Worm (Caenorhabditis elegans) whole organism, late embryonic: ENCODE results near the gene K12H4.3.
A peak's percentile ranks its signal among the peaks of the same experiment; 100 is the strongest.

ENCODE experiments used
- C08G9.2 ChIP-seq: sonication (generic microtip); optimal IDR thresholded peaks from 2 replicates; lab custom pipeline; 2016; ENCODE audit warnings: mild to moderate bottlenecking, missing genetic modification characterization, moderate library complexity, missing compliant biosample characterization
- C38D4.7 ChIP-seq: fragments of 200-800 bp; sonication (Bioruptor generic); optimal IDR thresholded peaks from 2 replicates; lab custom pipeline; 2018; ENCODE audit warnings: mild to moderate bottlenecking, missing genetic modification characterization, moderate library complexity, missing compliant biosample characterization
- T23F11.4 ChIP-seq: fragments of 200-800 bp; sonication (Bioruptor generic); optimal IDR thresholded peaks from 2 replicates; lab custom pipeline; 2018; ENCODE audit warnings: mild to moderate bottlenecking, missing genetic modification characterization, missing compliant biosample characterization
- Y22D7AL.16 ChIP-seq: sonication (generic microtip); optimal IDR thresholded peaks from 2 replicates; lab custom pipeline; 2016; ENCODE audit warnings: missing genetic modification characterization, missing compliant biosample characterization
- ahr-1 ChIP-seq: sonication (generic microtip); optimal IDR thresholded peaks from 2 replicates; lab custom pipeline; 2016; ENCODE audit warnings: missing genetic modification characterization, missing compliant biosample characterization
- ceh-19 ChIP-seq: fragments of 200-800 bp; sonication (Bioruptor generic); optimal IDR thresholded peaks from 2 replicates; lab custom pipeline; 2018; ENCODE audit warnings: mild to moderate bottlenecking, missing genetic modification characterization, missing compliant biosample characterization
- ceh-30 ChIP-seq: fragments of 150-350 bp; optimal IDR thresholded peaks from 2 replicates; lab custom pipeline; 2014; ENCODE audit warnings: missing biosample characterization, missing genetic modification characterization
- ceh-34 ChIP-seq: sonication (generic microtip); optimal IDR thresholded peaks from 2 replicates; lab custom pipeline; 2016; ENCODE audit warnings: mild to moderate bottlenecking, missing genetic modification characterization, missing compliant biosample characterization
- ceh-48 ChIP-seq: sonication (generic microtip); optimal IDR thresholded peaks from 2 replicates; lab custom pipeline; 2016; ENCODE audit warnings: missing genetic modification characterization, inconsistent platforms, missing compliant biosample characterization
- ceh-6 ChIP-seq: fragments of 200-800 bp; sonication (Bioruptor generic); optimal IDR thresholded peaks from 2 replicates; lab custom pipeline; 2018; ENCODE audit warnings: mild to moderate bottlenecking, missing genetic modification characterization, missing compliant biosample characterization
- ceh-9 ChIP-seq: sonication (generic microtip); optimal IDR thresholded peaks from 2 replicates; lab custom pipeline; 2016; ENCODE audit warnings: mild to moderate bottlenecking, missing genetic modification characterization, inconsistent platforms, missing compliant biosample characterization
- elt-2 ChIP-seq: sonication (generic microtip); optimal IDR thresholded peaks from 2 replicates; lab custom pipeline; 2016; ENCODE audit warnings: missing genetic modification reagents, missing genetic modification characterization, missing compliant biosample characterization
- elt-4 ChIP-seq: sonication (generic microtip); optimal IDR thresholded peaks from 2 replicates; lab custom pipeline; 2016; ENCODE audit warnings: missing genetic modification characterization, missing compliant biosample characterization
- fax-1 ChIP-seq: sonication (generic microtip); optimal IDR thresholded peaks from 2 replicates; lab custom pipeline; 2016; ENCODE audit warnings: missing genotype, missing genetic modification characterization, missing compliant biosample characterization
- fkh-6 ChIP-seq: sonication (generic microtip); optimal IDR thresholded peaks from 2 replicates; lab custom pipeline; 2016; ENCODE audit warnings: missing genetic modification characterization, missing compliant biosample characterization
- gmeb-2 ChIP-seq: sonication (generic microtip); optimal IDR thresholded peaks from 2 replicates; lab custom pipeline; 2016; ENCODE audit warnings: missing genetic modification characterization, inconsistent platforms, missing compliant biosample characterization
- hlh-8 ChIP-seq: sonication (generic microtip); optimal IDR thresholded peaks from 2 replicates; lab custom pipeline; 2016; ENCODE audit warnings: missing genotype, missing genetic modification characterization, missing compliant biosample characterization
- lin-11 ChIP-seq: fragments of 200-800 bp; sonication (Bioruptor generic); optimal IDR thresholded peaks from 2 replicates; lab custom pipeline; 2018; ENCODE audit warnings: mild to moderate bottlenecking, missing genetic modification characterization, missing compliant biosample characterization
- madf-2 ChIP-seq: sonication (generic microtip); optimal IDR thresholded peaks from 2 replicates; lab custom pipeline; 2017; ENCODE audit warnings: missing genetic modification characterization, missing compliant biosample characterization
- nhr-11 ChIP-seq: fragments of 150-350 bp; optimal IDR thresholded peaks from 2 replicates; lab custom pipeline; 2014; ENCODE audit warnings: missing biosample characterization, missing genetic modification characterization
- npax-4 ChIP-seq: sonication (generic microtip); optimal IDR thresholded peaks from 2 replicates; lab custom pipeline; 2016; ENCODE audit warnings: missing genetic modification characterization, missing compliant biosample characterization
- pag-3 ChIP-seq: sonication (generic microtip); optimal IDR thresholded peaks from 2 replicates; lab custom pipeline; 2016; ENCODE audit warnings: missing compliant biosample characterization, missing genetic modification characterization, borderline replicate concordance
- pat-9 ChIP-seq: fragments of 200-800 bp; sonication (Bioruptor generic); optimal IDR thresholded peaks from 2 replicates; lab custom pipeline; 2018; ENCODE audit warnings: mild to moderate bottlenecking, missing genetic modification characterization, moderate library complexity, missing compliant biosample characterization
- pax-1 ChIP-seq: fragments of 150-350 bp; optimal IDR thresholded peaks from 2 replicates; lab custom pipeline; 2014; ENCODE audit warnings: missing biosample characterization, missing genetic modification characterization
- pha-2 ChIP-seq: sonication (generic microtip); optimal IDR thresholded peaks from 2 replicates; lab custom pipeline; 2017; ENCODE audit warnings: mild to moderate bottlenecking, missing genetic modification characterization, missing compliant biosample characterization
- pqm-1 ChIP-seq: sonication (generic microtip); optimal IDR thresholded peaks from 2 replicates; lab custom pipeline; 2016; ENCODE audit warnings: missing genetic modification characterization, missing compliant biosample characterization
- pros-1 ChIP-seq: fragments of 150-350 bp; optimal IDR thresholded peaks from 2 replicates; lab custom pipeline; 2014; ENCODE audit warnings: missing biosample characterization, missing genetic modification reagents, missing genetic modification characterization
- sdc-2 ChIP-seq: sonication (generic microtip); optimal IDR thresholded peaks from 2 replicates; lab custom pipeline; 2016; ENCODE audit warnings: missing genotype, missing genetic modification characterization, missing compliant biosample characterization
- sox-4 ChIP-seq: sonication (generic microtip); optimal IDR thresholded peaks from 2 replicates; lab custom pipeline; 2017; ENCODE audit warnings: mild to moderate bottlenecking, missing genetic modification characterization, inconsistent platforms, missing compliant biosample characterization
- syd-9 ChIP-seq: sonication (generic microtip); optimal IDR thresholded peaks from 2 replicates; lab custom pipeline; 2016; ENCODE audit warnings: mild to moderate bottlenecking, missing genetic modification characterization, moderate library complexity, missing compliant biosample characterization
- unc-42 ChIP-seq: sonication (generic microtip); optimal IDR thresholded peaks from 2 replicates; lab custom pipeline; 2016; ENCODE audit warnings: missing genotype, missing genetic modification characterization, missing compliant biosample characterization

The K12H4.3 gene

DNA sequence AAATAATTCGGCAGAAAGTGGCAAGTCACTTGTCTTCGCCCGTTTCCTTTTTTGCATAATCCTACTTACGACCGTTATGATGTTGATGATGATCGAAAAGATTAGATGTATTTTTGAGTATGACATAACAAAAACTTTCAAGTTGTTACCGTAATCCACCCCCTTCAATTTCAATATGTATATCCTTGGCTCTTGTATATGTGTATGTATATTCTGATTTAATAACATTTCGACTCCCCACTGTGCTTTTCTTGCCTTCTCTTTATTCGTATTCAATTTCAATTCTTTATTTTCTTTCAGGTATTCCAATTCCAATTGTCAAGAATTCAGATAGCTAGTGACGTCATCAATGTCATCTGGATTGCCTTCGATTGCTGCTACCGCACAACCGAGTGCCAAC, 21.2 kb downstream of the K12H4.3 start, which contains the start of gene pros-1:
TSS of gene pros-1 (plus strand) at position 301 of the 400 bp plus-strand sequence.
- no peak for TF ChIP-seq pat-9 (tag; lab: Kevin White, UChicago)
- TF ChIP-seq npax-4 (tag; lab: Kevin White, UChicago), result no peak
- TF ChIP-seq ahr-1 (tag; lab: Kevin White, UChicago), result no peak
- no peak for TF ChIP-seq ceh-48 (tag; lab: Kevin White, UChicago)
- TF ChIP-seq C08G9.2 (tag; lab: Kevin White, UChicago), result no peak
- TF ChIP-seq elt-4 (tag; lab: Kevin White, UChicago), result no peak
- no peak for TF ChIP-seq C38D4.7
- TF ChIP-seq ceh-19 (GFP tag; lab: Kevin White, UChicago), result no peak
- TF ChIP-seq ceh-30, result no peak
- no peak for TF ChIP-seq sox-4 (tag; lab: Kevin White, UChicago)
- no peak for TF ChIP-seq ceh-9
- TF ChIP-seq pqm-1 (tag; lab: Kevin White, UChicago), result no peak
- TF ChIP-seq nhr-11, result no peak
- TF ChIP-seq pax-1 (tag; lab: Kevin White, UChicago), result no peak
- TF ChIP-seq fax-1 (tag; lab: Kevin White, UChicago), result no peak
- TF ChIP-seq unc-42 (tag; lab: Kevin White, UChicago), result no peak
- TF ChIP-seq syd-9 (tag; lab: Kevin White, UChicago), result no peak
- TF ChIP-seq Y22D7AL.16 (tag; lab: Kevin White, UChicago), result no peak
- TF ChIP-seq elt-2 (tag; lab: Kevin White, UChicago), result no peak

DNA sequence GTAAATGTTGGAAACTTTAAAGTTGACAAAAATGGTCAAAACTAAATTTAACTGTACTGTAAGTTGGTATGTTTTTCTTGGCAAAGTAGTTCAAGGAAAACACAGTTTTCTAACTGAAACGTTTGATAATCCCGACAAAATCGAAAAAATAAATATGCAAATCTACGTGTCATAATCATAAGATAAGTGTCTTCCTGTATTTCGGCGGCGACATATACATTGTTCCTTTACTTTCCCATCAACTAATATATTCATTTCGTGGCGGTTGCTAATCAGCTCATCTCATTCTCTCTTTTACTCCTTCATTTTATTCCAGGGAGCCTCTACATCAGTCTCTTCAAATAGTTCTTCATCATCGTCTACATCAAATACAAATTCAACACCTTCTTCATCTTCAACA, 22.0 kb downstream of the K12H4.3 start:
- no peak for TF ChIP-seq T23F11.4 (GFP tag; lab: Kevin White, UChicago)
- TF ChIP-seq pat-9 (tag; lab: Kevin White, UChicago), result no peak
- no peak for TF ChIP-seq nhr-11
- TF ChIP-seq ahr-1 (tag; lab: Kevin White, UChicago), result no peak
- no peak for TF ChIP-seq hlh-8
- TF ChIP-seq sdc-2 (tag; lab: Kevin White, UChicago), result no peak
- TF ChIP-seq madf-2 (tag; lab: Kevin White, UChicago), result no peak
- no peak for TF ChIP-seq unc-42 (tag; lab: Kevin White, UChicago)

- no peak for TF ChIP-seq gmeb-2 (tag; lab: Kevin White, UChicago)
- TF ChIP-seq ceh-6 (GFP tag; lab: Kevin White, UChicago), result peak; percentile 32
- peak; percentile 72 for TF ChIP-seq pros-1 (tag; lab: Kevin White, UChicago)
Measured at ce11 chrIII:8069206-8069605, 23.4 kb downstream of the K12H4.3 start.

DNA sequence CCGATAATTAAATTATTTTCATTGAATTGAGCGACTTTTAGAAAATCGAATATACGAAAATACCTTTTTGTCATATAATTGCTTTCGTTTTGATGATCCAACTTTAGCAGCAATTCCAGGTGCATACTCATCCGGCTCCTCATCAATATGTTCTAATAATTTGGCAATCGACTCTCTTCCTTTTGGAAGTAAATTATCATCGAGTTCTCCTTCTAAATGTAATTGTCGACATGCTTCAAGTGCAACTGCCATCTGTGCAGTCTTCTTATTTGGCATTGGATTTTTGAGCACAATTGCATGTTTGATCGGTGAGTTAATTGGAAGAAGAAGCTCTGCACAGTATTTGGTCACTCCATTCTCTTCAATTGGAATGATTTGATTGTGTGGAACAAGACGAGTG, 31.3 kb downstream of the K12H4.3 start:
- TF ChIP-seq ceh-34 (tag; lab: Kevin White, UChicago) (no peak), ceh-48 (tag; lab: Kevin White, UChicago) (no peak), fkh-6 (tag; lab: Kevin White, UChicago) (no peak), pat-9 (tag; lab: Kevin White, UChicago) (no peak), pha-2 (tag; lab: Kevin White, UChicago) (no peak)
- TF ChIP-seq, all 69 proteins: peak for 0

- TF ChIP-seq fax-1 (tag; lab: Kevin White, UChicago), result no peak
- TF ChIP-seq ceh-30, result no peak
- TF ChIP-seq ceh-48 (tag; lab: Kevin White, UChicago), result no peak
- no peak for TF ChIP-seq pag-3 (tag; lab: Kevin White, UChicago)
- TF ChIP-seq lin-11 (tag; lab: Kevin White, UChicago), result no peak
- no peak for TF ChIP-seq elt-2 (tag; lab: Kevin White, UChicago)
- no peak for TF ChIP-seq ceh-6 (GFP tag; lab: Kevin White, UChicago)
Measured at ce11 chrIII:8080165-8080738, 34.4 kb downstream of the K12H4.3 start, which contains the start of the genes dcr-1 and apc-2. Gene dcr-1, minus strand, starts transcription at chrIII:8080281. Gene apc-2, plus strand, starts transcription at chrIII:8080629.
